Worm (Caenorhabditis elegans) whole organism, L1 larva: ENCODE measurements around the gene T04F8.2.
A peak's percentile ranks its signal among the peaks of the same experiment; 100 is the strongest.

ENCODE experiments used
- ces-1 ChIP-seq: fragments of 150-350 bp; optimal IDR thresholded peaks from 2 replicates; lab custom pipeline; 2014; ENCODE audit warnings: missing biosample characterization, missing genetic modification reagents, missing genetic modification characterization
- dsc-1 ChIP-seq: sonication (generic microtip); optimal IDR thresholded peaks from 2 replicates; lab custom pipeline; 2016; ENCODE audit warnings: mild to moderate bottlenecking, missing genetic modification characterization, missing compliant biosample characterization
- egl-13 ChIP-seq: sonication (generic microtip); optimal IDR thresholded peaks from 2 replicates; lab custom pipeline; 2016; ENCODE audit warnings: missing genotype, missing genetic modification reagents, missing genetic modification characterization, missing compliant biosample characterization
- elt-2 ChIP-seq: sonication (generic microtip); optimal IDR thresholded peaks from 2 replicates; lab custom pipeline; 2016; ENCODE audit warnings: missing genetic modification characterization, mild to moderate bottlenecking, inconsistent platforms, missing compliant biosample characterization, missing genetic modification reagents
- ets-5 ChIP-seq: fragments of 200-800 bp; sonication (Bioruptor generic); IDR thresholded peaks from 2 replicates; pipeline ENCODE4 v1.3.6; 2022; ENCODE audit warnings: missing genetic modification characterization, missing compliant biosample characterization
- fkh-10 ChIP-seq: sonication (generic microtip); optimal IDR thresholded peaks from 2 replicates; lab custom pipeline; 2017; ENCODE audit warnings: missing biosample characterization, missing genetic modification reagents, missing genetic modification characterization
- fkh-8 ChIP-seq: sonication (generic microtip); optimal IDR thresholded peaks from 2 replicates; lab custom pipeline; 2016; ENCODE audit warnings: mild to moderate bottlenecking, missing genetic modification characterization, missing compliant biosample characterization
- hlh-4 ChIP-seq: sonication (generic microtip); optimal IDR thresholded peaks from 2 replicates; lab custom pipeline; 2016; ENCODE audit warnings: mild to moderate bottlenecking, missing genetic modification characterization, missing compliant biosample characterization
- irx-1 ChIP-seq: sonication (generic microtip); optimal IDR thresholded peaks from 2 replicates; lab custom pipeline; 2016; ENCODE audit warnings: missing genetic modification characterization, missing compliant biosample characterization
- lin-13 ChIP-seq: fragments of 150-350 bp; optimal IDR thresholded peaks from 2 replicates; lab custom pipeline; 2014; ENCODE audit warnings: missing biosample characterization, missing genetic modification reagents, missing genetic modification characterization
- lin-14 ChIP-seq: fragments of 200-800 bp; sonication (Bioruptor generic); optimal IDR thresholded peaks from 2 replicates; lab custom pipeline; 2018; ENCODE audit warnings: mild to moderate bottlenecking, missing genetic modification characterization, moderate library complexity, missing compliant biosample characterization
- lin-39 ChIP-seq: fragments of 150-350 bp; optimal IDR thresholded peaks from 2 replicates; lab custom pipeline; 2014; ENCODE audit warnings: missing biosample characterization, missing genetic modification reagents, missing genetic modification characterization
- lir-3 ChIP-seq: sonication (generic microtip); optimal IDR thresholded peaks from 2 replicates; lab custom pipeline; 2016; ENCODE audit warnings: mild to moderate bottlenecking, missing genetic modification characterization, moderate library complexity, missing compliant biosample characterization; ENCODE audit not compliant: poor library complexity
- lsy-2 ChIP-seq, 2 experiments: fragments of 150-350 bp; optimal IDR thresholded peaks; 2 replicates each; lab custom pipeline; 2014; ENCODE audit warnings: missing biosample characterization in 2 of 2, missing genetic modification characterization in 2 of 2
- mdl-1 ChIP-seq, 2 experiments: fragments of 150-350 bp; optimal IDR thresholded peaks; 2 replicates each; lab custom pipeline; 2014 to 2017; ENCODE audit warnings: missing biosample characterization in 2 of 2, missing genetic modification characterization in 2 of 2, inconsistent platforms in 1 of 2
- mef-2 ChIP-seq: fragments of 150-350 bp; optimal IDR thresholded peaks from 2 replicates; lab custom pipeline; 2014; ENCODE audit warnings: missing biosample characterization, missing genetic modification characterization
- nhr-237 ChIP-seq: fragments of 150-350 bp; optimal IDR thresholded peaks from 2 replicates; lab custom pipeline; 2014; ENCODE audit warnings: missing biosample characterization, missing genetic modification characterization
- nhr-28 ChIP-seq: fragments of 150-350 bp; optimal IDR thresholded peaks from 2 replicates; lab custom pipeline; 2014; ENCODE audit warnings: missing biosample characterization, missing genetic modification characterization
- nhr-47 ChIP-seq: sonication (generic microtip); optimal IDR thresholded peaks from 2 replicates; lab custom pipeline; 2016; ENCODE audit warnings: mild to moderate bottlenecking, missing genetic modification characterization, moderate library complexity, missing compliant biosample characterization
- nhr-71 ChIP-seq: sonication (generic microtip); optimal IDR thresholded peaks from 2 replicates; lab custom pipeline; 2016; ENCODE audit warnings: mild to moderate bottlenecking, missing genetic modification characterization, moderate library complexity, missing compliant biosample characterization
- nhr-76 ChIP-seq: sonication (generic microtip); optimal IDR thresholded peaks from 2 replicates; lab custom pipeline; 2017; ENCODE audit warnings: missing biosample characterization, missing genetic modification characterization
- nhr-84 ChIP-seq: sonication (generic microtip); optimal IDR thresholded peaks from 2 replicates; lab custom pipeline; 2017; ENCODE audit warnings: missing biosample characterization, missing genetic modification characterization
- nhr-85 ChIP-seq: sonication (generic microtip); peaks from one replicate; lab custom pipeline; 2016; ENCODE audit warnings: missing genetic modification characterization, inconsistent platforms, missing compliant biosample characterization
- pax-3 ChIP-seq: fragments of 200-800 bp; sonication (Bioruptor generic); optimal IDR thresholded peaks from 2 replicates; lab custom pipeline; 2018; ENCODE audit warnings: mild to moderate bottlenecking, missing genetic modification characterization, moderate library complexity, missing compliant biosample characterization
- skn-1 ChIP-seq: fragments of 150-350 bp; optimal IDR thresholded peaks from 2 replicates; lab custom pipeline; 2014; ENCODE audit warnings: missing biosample characterization, missing genetic modification characterization
- snpc-4 ChIP-seq: fragments of 150-350 bp; optimal IDR thresholded peaks from 2 replicates; lab custom pipeline; 2014; ENCODE audit warnings: missing biosample characterization, missing genetic modification characterization
- swsn-7 ChIP-seq: sonication (generic microtip); optimal IDR thresholded peaks from 2 replicates; lab custom pipeline; 2016; ENCODE audit warnings: missing genetic modification characterization, missing compliant biosample characterization
- tbx-2 ChIP-seq: sonication (generic microtip); optimal IDR thresholded peaks from 2 replicates; lab custom pipeline; 2016; ENCODE audit warnings: missing genetic modification characterization, missing compliant biosample characterization
- unc-130 ChIP-seq: fragments of 150-350 bp; optimal IDR thresholded peaks from 2 replicates; lab custom pipeline; 2017; ENCODE audit warnings: missing biosample characterization, missing genetic modification characterization, inconsistent platforms
- unc-30 ChIP-seq: sonication (generic microtip); optimal IDR thresholded peaks from 2 replicates; lab custom pipeline; 2017; ENCODE audit warnings: missing biosample characterization, missing genetic modification characterization
- unc-62 ChIP-seq: fragments of 150-350 bp; optimal IDR thresholded peaks from 2 replicates; lab custom pipeline; 2014; ENCODE audit warnings: missing biosample characterization, missing genetic modification reagents, missing genetic modification characterization
- zip-4 ChIP-seq: fragments of 200-800 bp; sonication (Bioruptor generic); optimal IDR thresholded peaks from 2 replicates; lab custom pipeline; 2018; ENCODE audit warnings: mild to moderate bottlenecking, missing genetic modification characterization, moderate library complexity, missing compliant biosample characterization
- ztf-11 ChIP-seq, 2 experiments: sonication (generic microtip); optimal IDR thresholded peaks; 2 replicates each; lab custom pipeline; 2016 to 2017; ENCODE audit warnings: missing genetic modification characterization in 2 of 2, missing biosample characterization in 1 of 2, missing compliant biosample characterization in 1 of 2
- ztf-4 ChIP-seq: fragments of 150-350 bp; optimal IDR thresholded peaks from 2 replicates; lab custom pipeline; 2014; ENCODE audit warnings: missing biosample characterization, missing genetic modification characterization

Gene T04F8.2

ce11 chrX:11638987-11639386 is 17.4 kb downstream of the T04F8.2 start:
- peak; percentile 65 for TF ChIP-seq lin-14 (GFP tag; lab: Kevin White, UChicago)
- peak; percentile 13 for TF ChIP-seq nhr-47
- TF ChIP-seq tbx-2: peak; percentile 23
- TF ChIP-seq ces-1 (GFP tag; lab: Kevin White, UChicago): no peak

- TF ChIP-seq dsc-1 (tag; lab: Kevin White, UChicago) (peak; percentile 53), nhr-237 (no peak)
Measured at ce11 chrX:11637721-11638120, 18.6 kb downstream of the T04F8.2 start.

ce11 chrX:11633278-11633677 is 23.1 kb downstream of the T04F8.2 start:
- no peak for TF ChIP-seq swsn-7 (tag; lab: Kevin White, UChicago)
- no peak for TF ChIP-seq skn-1 (tag; lab: Kevin White, UChicago)
- no peak for TF ChIP-seq ztf-4 (tag; lab: Kevin White, UChicago)
- no peak for TF ChIP-seq snpc-4
- no peak for TF ChIP-seq nhr-84
- TF ChIP-seq lin-14 (GFP tag; lab: Kevin White, UChicago): no peak
- no peak for TF ChIP-seq ets-5 (GFP tag; lab: Robert Waterston, UW)
- no peak for TF ChIP-seq tbx-2
- no peak for TF ChIP-seq dsc-1 (tag; lab: Kevin White, UChicago)
- TF ChIP-seq nhr-237: no peak
- no peak for TF ChIP-seq mef-2 (tag; lab: Kevin White, UChicago)
- no peak for TF ChIP-seq hlh-4 (tag; lab: Kevin White, UChicago)
- TF ChIP-seq unc-30 (tag; lab: Kevin White, UChicago): no peak
- TF ChIP-seq nhr-71: no peak
- TF ChIP-seq pax-3: no peak
- no peak for TF ChIP-seq irx-1 (tag; lab: Kevin White, UChicago)
- no peak for TF ChIP-seq ztf-11 (tag; optimal IDR thresholded peaks at IDR 0.05; lab: Kevin White, UChicago)
- no peak for TF ChIP-seq unc-62
- TF ChIP-seq ces-1 (GFP tag; lab: Kevin White, UChicago): no peak

- no peak for TF ChIP-seq egl-13 (tag; lab: Kevin White, UChicago)
- TF ChIP-seq nhr-85 (tag; lab: Kevin White, UChicago): peak; percentile 24
Measured at ce11 chrX:11632107-11632506, 24.3 kb downstream of the T04F8.2 start, which contains the start of gene sto-6. Gene sto-6 (plus strand): TSS chrX:11632407.

ce11 chrX:11630499-11630898 is 25.9 kb downstream of the T04F8.2 start:
- peak; percentile 27 for TF ChIP-seq lin-14 (GFP tag; lab: Kevin White, UChicago)
- TF ChIP-seq unc-130 (tag; lab: Kevin White, UChicago): no peak
- peak; percentile 60 for TF ChIP-seq fkh-10 (GFP tag; lab: Kevin White, UChicago)

- TF ChIP-seq lin-13: no peak
- no peak for TF ChIP-seq lsy-2 (tag; optimal IDR thresholded peaks at IDR 0.05; lab: Kevin White, UChicago)
- no peak for TF ChIP-seq dsc-1 (tag; lab: Kevin White, UChicago)
- no peak for TF ChIP-seq elt-2 (tag; lab: Kevin White, UChicago)
- no peak for TF ChIP-seq fkh-8 (tag; lab: Kevin White, UChicago)
- no peak for TF ChIP-seq lin-39 (tag; lab: Kevin White, UChicago)
- TF ChIP-seq mdl-1 (tag; optimal IDR thresholded peaks at IDR 0.05; lab: Kevin White, UChicago): no peak
- no peak for TF ChIP-seq nhr-76 (tag; lab: Kevin White, UChicago)
- TF ChIP-seq nhr-28 (tag; lab: Kevin White, UChicago): no peak
- no peak for TF ChIP-seq fkh-10 (GFP tag; lab: Kevin White, UChicago)
- TF ChIP-seq lir-3: no peak
- no peak for TF ChIP-seq unc-130 (tag; lab: Kevin White, UChicago)
- no peak for TF ChIP-seq unc-62
- no peak for TF ChIP-seq zip-4 (GFP tag; lab: Kevin White, UChicago)
- TF ChIP-seq nhr-71: no peak
Measured at ce11 chrX:11628580-11628979, 27.8 kb downstream of the T04F8.2 start, which contains the start of gene spp-30. Gene spp-30 (minus strand): TSS chrX:11628680.
